Worm (Caenorhabditis elegans) whole organism, L1 larva: ENCODE results near the gene srx-19.

Experiments used
- Y116A8C.19 ChIP-seq: sonication (generic microtip); optimal IDR thresholded peaks from 2 replicates; lab custom pipeline; 2016; ENCODE audit warnings: missing compliant biosample characterization, missing genetic modification characterization, borderline replicate concordance
- ama-1 ChIP-seq: fragments of 150-350 bp; optimal IDR thresholded peaks from 2 replicates; lab custom pipeline; 2014
- lin-13 ChIP-seq: fragments of 150-350 bp; optimal IDR thresholded peaks from 2 replicates; lab custom pipeline; 2014; ENCODE audit warnings: missing biosample characterization, missing genetic modification reagents, missing genetic modification characterization
- nhr-11 ChIP-seq: fragments of 150-350 bp; optimal IDR thresholded peaks from 2 replicates; lab custom pipeline; 2014; ENCODE audit warnings: missing biosample characterization, missing genetic modification characterization
- nhr-237 ChIP-seq: fragments of 150-350 bp; optimal IDR thresholded peaks from 2 replicates; lab custom pipeline; 2014; ENCODE audit warnings: missing biosample characterization, missing genetic modification characterization
- skn-1 ChIP-seq: fragments of 150-350 bp; optimal IDR thresholded peaks from 2 replicates; lab custom pipeline; 2014; ENCODE audit warnings: missing biosample characterization, missing genetic modification characterization
- snpc-4 ChIP-seq: fragments of 150-350 bp; optimal IDR thresholded peaks from 2 replicates; lab custom pipeline; 2014; ENCODE audit warnings: missing biosample characterization, missing genetic modification characterization

DNA sequence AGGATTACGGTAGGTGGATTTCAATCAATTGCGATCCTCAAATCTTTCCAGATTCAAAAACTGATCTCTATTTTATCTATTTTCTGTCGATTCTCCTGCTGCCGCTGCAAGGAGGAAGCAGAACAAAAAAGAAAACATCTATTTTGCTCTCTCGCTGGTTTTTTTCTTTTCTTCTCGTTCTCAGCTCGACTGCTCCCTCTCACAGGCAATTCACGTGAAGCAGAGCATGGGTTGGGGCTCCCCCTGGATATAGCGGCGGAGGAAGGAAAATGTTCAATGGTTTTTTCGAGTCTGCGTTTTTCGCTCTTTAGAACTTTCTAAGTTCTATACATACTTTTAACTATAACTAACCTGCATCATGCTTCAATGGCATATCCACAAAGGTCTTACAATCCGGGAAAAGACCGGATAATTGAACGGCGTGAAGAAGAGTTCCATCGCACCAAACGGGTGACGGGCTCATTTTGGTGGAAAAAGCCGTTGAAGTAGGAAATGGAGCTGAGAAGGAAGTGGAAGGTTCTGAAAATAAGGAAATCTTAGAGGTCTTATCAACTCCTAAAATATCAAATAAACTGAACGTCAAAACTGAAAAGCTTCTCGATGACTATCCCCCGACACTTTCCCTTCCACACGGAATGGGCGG is 6.0 kb downstream of the srx-19 start:
- TF ChIP-seq Y116A8C.19 (no peak), snpc-4 (tag; lab: Kevin White, UChicago) (no peak), lin-13 (GFP tag; lab: Kevin White, UChicago) (peak; percentile 18), ama-1 (lab: Kevin White, UChicago) (no peak), nhr-237 (peak; percentile 44), skn-1 (tag; lab: Kevin White, UChicago) (peak; percentile 75), nhr-11 (tag; lab: Kevin White, UChicago) (peak; percentile 57)
